Worm (Caenorhabditis elegans) whole organism, young adult: ENCODE measurements around the gene F59G1.4.

Experiments
- F49E8.2 ChIP-seq: sonication (generic microtip); optimal IDR thresholded peaks from 3 replicates; lab custom pipeline; 2017; ENCODE audit warnings: missing genetic modification characterization, mild to moderate bottlenecking, missing compliant biosample characterization, antibody characterized with exemption, moderate library complexity; ENCODE audit not compliant: insufficient read depth
- F55B11.4 ChIP-seq: sonication (generic microtip); optimal IDR thresholded peaks from 2 replicates; lab custom pipeline; 2016; ENCODE audit warnings: missing compliant biosample characterization, missing genetic modification characterization, borderline replicate concordance; ENCODE audit not compliant: insufficient read depth
- Y79H2A.3 ChIP-seq: fragments of 200-800 bp; sonication (Bioruptor generic); conservative IDR thresholded peaks from 2 replicates; pipeline ENCODE4 v1.3.6; 2022; ENCODE audit warnings: missing genetic modification reagents, missing genetic modification characterization, missing compliant biosample characterization
- ama-1 ChIP-seq, 3 experiments: fragments of 150-350 bp in 1 of 3; sonication (generic microtip) in 2 of 3; optimal IDR thresholded peaks; 2 replicates each; lab custom pipeline; 2014 to 2018; ENCODE audit warnings: missing biosample characterization in 2 of 3, missing genetic modification characterization in 2 of 3, missing genetic modification reagents in 2 of 3
- ccch-3 ChIP-seq: fragments of 200-800 bp; sonication (Bioruptor generic); optimal IDR thresholded peaks from 2 replicates; lab custom pipeline; 2018; ENCODE audit warnings: mild to moderate bottlenecking, missing genetic modification characterization, missing compliant biosample characterization
- ceh-58 ChIP-seq: fragments of 200-800 bp; sonication (Bioruptor generic); IDR thresholded peaks from 2 replicates; pipeline ENCODE4 v1.3.6; 2022; ENCODE audit warnings: missing genetic modification characterization, missing compliant biosample characterization
- ceh-79 ChIP-seq: sonication (generic microtip); optimal IDR thresholded peaks from 2 replicates; lab custom pipeline; 2017; ENCODE audit warnings: mild to moderate bottlenecking, missing genetic modification characterization, missing compliant biosample characterization
- snpc-4 ChIP-seq, 5 experiments: fragments of 150-350 bp in 1 of 5; sonication (generic microtip) in 4 of 5; optimal IDR thresholded peaks; 2 replicates each; lab custom pipeline; 2014 to 2018; ENCODE audit warnings: missing genetic modification characterization in 5 of 5, missing biosample characterization in 3 of 5, antibody characterized with exemption in 2 of 5, mild to moderate bottlenecking in 2 of 5, missing compliant biosample characterization in 2 of 5, missing genotype in 2 of 5, moderate library complexity in 2 of 5, missing genetic modification reagents in 1 of 5
- tlf-1 ChIP-seq: fragments of 200-800 bp; sonication (Bioruptor generic); optimal IDR thresholded peaks from 2 replicates; lab custom pipeline; 2018; ENCODE audit warnings: mild to moderate bottlenecking, missing genetic modification characterization, missing compliant biosample characterization

- TF ChIP-seq ama-1 (optimal IDR thresholded peaks at IDR 0.05; lab: Kevin White, UChicago) (no peak), ama-1 (GFP tag; optimal IDR thresholded peaks at IDR 0.05; lab: Kevin White, UChicago) (no peak), F55B11.4 (tag; lab: Kevin White, UChicago) (no peak), F49E8.2 (no peak), ccch-3 (GFP tag; lab: Kevin White, UChicago) (no peak), ceh-58 (GFP tag; lab: Robert Waterston, UW) (no peak), Y79H2A.3 (GFP tag; lab: Robert Waterston, UW) (no peak), snpc-4 (GFP tag; optimal IDR thresholded peaks at IDR 0.05; lab: Kevin White, UChicago) (no peak), snpc-4 (tag; optimal IDR thresholded peaks at IDR 0.05; lab: Kevin White, UChicago) (no peak), tlf-1 (GFP tag; lab: Kevin White, UChicago) (no peak), ceh-79 (tag; lab: Kevin White, UChicago) (no peak)
Measured at ce11 chrII:5933962-5934422, 38.0 kb downstream of the F59G1.4 start.
